Worm (Caenorhabditis elegans) whole organism, L1 larva: ENCODE results near the gene cnd-1.

ENCODE experiments used
- aly-2 ChIP-seq: fragments of 150-350 bp; optimal IDR thresholded peaks from 2 replicates; lab custom pipeline; 2014; ENCODE audit warnings: missing biosample characterization, missing genetic modification characterization
- ceh-82 ChIP-seq, 3 experiments: fragments of 150-350 bp in 1 of 3; sonication (generic microtip) in 2 of 3; optimal IDR thresholded peaks; 2 replicates each; lab custom pipeline; 2014 to 2017; ENCODE audit warnings: missing biosample characterization in 3 of 3, missing genetic modification characterization in 3 of 3
- fkh-4 ChIP-seq: sonication (generic microtip); optimal IDR thresholded peaks from 2 replicates; lab custom pipeline; 2016; ENCODE audit warnings: missing compliant biosample characterization, missing genetic modification characterization, borderline replicate concordance
- fos-1 ChIP-seq: fragments of 150-350 bp; optimal IDR thresholded peaks from 2 replicates; lab custom pipeline; 2014; ENCODE audit warnings: missing biosample characterization, missing genetic modification characterization
- lin-39 ChIP-seq: fragments of 150-350 bp; optimal IDR thresholded peaks from 2 replicates; lab custom pipeline; 2014; ENCODE audit warnings: missing biosample characterization, missing genetic modification reagents, missing genetic modification characterization
- lsy-2 ChIP-seq, 2 experiments: fragments of 150-350 bp; optimal IDR thresholded peaks; 2 replicates each; lab custom pipeline; 2014; ENCODE audit warnings: missing biosample characterization in 2 of 2, missing genetic modification characterization in 2 of 2
- mdl-1 ChIP-seq, 2 experiments: fragments of 150-350 bp; optimal IDR thresholded peaks; 2 replicates each; lab custom pipeline; 2014 to 2017; ENCODE audit warnings: missing biosample characterization in 2 of 2, missing genetic modification characterization in 2 of 2, inconsistent platforms in 1 of 2
- nhr-19 ChIP-seq: fragments of 200-800 bp; sonication (Bioruptor generic); conservative IDR thresholded peaks from 2 replicates; pipeline ENCODE4 v1.3.6; 2022; ENCODE audit warnings: missing genetic modification characterization, missing compliant biosample characterization
- nhr-28 ChIP-seq: fragments of 150-350 bp; optimal IDR thresholded peaks from 2 replicates; lab custom pipeline; 2014; ENCODE audit warnings: missing biosample characterization, missing genetic modification characterization
- sptf-1 ChIP-seq: fragments of 150-350 bp; optimal IDR thresholded peaks from 2 replicates; lab custom pipeline; 2014; ENCODE audit warnings: missing biosample characterization, missing genetic modification characterization
- swsn-7 ChIP-seq: sonication (generic microtip); optimal IDR thresholded peaks from 2 replicates; lab custom pipeline; 2016; ENCODE audit warnings: missing genetic modification characterization, missing compliant biosample characterization
- unc-130 ChIP-seq: fragments of 150-350 bp; optimal IDR thresholded peaks from 2 replicates; lab custom pipeline; 2017; ENCODE audit warnings: missing biosample characterization, missing genetic modification characterization, inconsistent platforms
- unc-62 ChIP-seq: fragments of 150-350 bp; optimal IDR thresholded peaks from 2 replicates; lab custom pipeline; 2014; ENCODE audit warnings: missing biosample characterization, missing genetic modification reagents, missing genetic modification characterization

DNA sequence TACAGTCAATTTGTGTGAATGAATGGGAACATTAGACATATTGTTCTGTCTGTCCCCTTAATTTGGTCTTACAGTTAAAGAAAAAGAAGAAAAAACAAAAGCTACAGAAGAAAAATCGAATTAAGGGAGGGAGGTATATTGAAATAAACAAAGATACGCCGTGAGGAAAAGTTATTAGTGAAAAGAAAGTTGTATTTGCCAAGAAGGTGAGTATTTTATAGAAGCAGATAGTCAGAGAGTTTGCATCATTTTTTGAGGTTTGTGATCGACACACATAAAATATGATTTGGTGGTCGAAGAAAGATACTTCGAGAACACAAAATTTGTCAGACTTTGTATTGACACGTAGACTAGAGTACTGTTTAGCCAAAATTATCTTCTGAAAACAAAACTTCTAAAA is 44.1 kb downstream of the cnd-1 start:
- no peak for TF ChIP-seq fos-1 (tag; lab: Kevin White, UChicago)
- no peak for TF ChIP-seq sptf-1 (tag; lab: Kevin White, UChicago)
- no peak for TF ChIP-seq nhr-19
- no peak for TF ChIP-seq nhr-28 (tag; lab: Kevin White, UChicago)
- TF ChIP-seq lsy-2 (tag; optimal IDR thresholded peaks at IDR 0.05; lab: Kevin White, UChicago) = no peak
- no peak for TF ChIP-seq swsn-7 (tag; lab: Kevin White, UChicago)
- TF ChIP-seq lin-39 (tag; lab: Kevin White, UChicago) = no peak
- no peak for TF ChIP-seq aly-2 (tag; lab: Kevin White, UChicago)
- no peak for TF ChIP-seq unc-130 (tag; lab: Kevin White, UChicago)
- no peak for TF ChIP-seq mdl-1 (tag; optimal IDR thresholded peaks at IDR 0.05; lab: Kevin White, UChicago)
- TF ChIP-seq ceh-82 (tag; optimal IDR thresholded peaks at IDR 0.05; lab: Kevin White, UChicago) = no peak
- TF ChIP-seq unc-62 = no peak
- no peak for TF ChIP-seq fkh-4 (tag; lab: Kevin White, UChicago)
